Worm (Caenorhabditis elegans) whole organism, late embryonic: ENCODE data around the gene cdh-8.

Experiments
- ahr-1 ChIP-seq: sonication (generic microtip); optimal IDR thresholded peaks from 2 replicates; lab custom pipeline; 2016; ENCODE audit warnings: missing genetic modification characterization, missing compliant biosample characterization
- ceh-2 ChIP-seq: sonication (generic microtip); optimal IDR thresholded peaks from 2 replicates; lab custom pipeline; 2016; ENCODE audit warnings: missing genotype, missing genetic modification characterization, missing compliant biosample characterization
- dmd-4 ChIP-seq: sonication (generic microtip); optimal IDR thresholded peaks from 2 replicates; lab custom pipeline; 2016; ENCODE audit warnings: borderline replicate concordance, missing genetic modification characterization, missing compliant biosample characterization
- elt-4 ChIP-seq: sonication (generic microtip); optimal IDR thresholded peaks from 2 replicates; lab custom pipeline; 2016; ENCODE audit warnings: missing genetic modification characterization, missing compliant biosample characterization
- fkh-10 ChIP-seq: fragments of 150-350 bp; optimal IDR thresholded peaks from 2 replicates; lab custom pipeline; 2014; ENCODE audit warnings: missing biosample characterization, missing genetic modification reagents, missing genetic modification characterization
- fkh-6 ChIP-seq: sonication (generic microtip); optimal IDR thresholded peaks from 2 replicates; lab custom pipeline; 2016; ENCODE audit warnings: missing genetic modification characterization, missing compliant biosample characterization
- hlh-30 ChIP-seq: sonication (generic microtip); optimal IDR thresholded peaks from 2 replicates; lab custom pipeline; 2017; ENCODE audit warnings: antibody characterized with exemption, missing genetic modification characterization, missing compliant biosample characterization; ENCODE audit not compliant: insufficient read depth
- nhr-11 ChIP-seq: fragments of 150-350 bp; optimal IDR thresholded peaks from 2 replicates; lab custom pipeline; 2014; ENCODE audit warnings: missing biosample characterization, missing genetic modification characterization
- pqm-1 ChIP-seq: sonication (generic microtip); optimal IDR thresholded peaks from 2 replicates; lab custom pipeline; 2016; ENCODE audit warnings: missing genetic modification characterization, missing compliant biosample characterization
- syd-9 ChIP-seq: sonication (generic microtip); optimal IDR thresholded peaks from 2 replicates; lab custom pipeline; 2016; ENCODE audit warnings: mild to moderate bottlenecking, missing genetic modification characterization, moderate library complexity, missing compliant biosample characterization
- unc-86 ChIP-seq: sonication (generic microtip); optimal IDR thresholded peaks from 2 replicates; lab custom pipeline; 2016; ENCODE audit warnings: missing genetic modification characterization, missing compliant biosample characterization

DNA sequence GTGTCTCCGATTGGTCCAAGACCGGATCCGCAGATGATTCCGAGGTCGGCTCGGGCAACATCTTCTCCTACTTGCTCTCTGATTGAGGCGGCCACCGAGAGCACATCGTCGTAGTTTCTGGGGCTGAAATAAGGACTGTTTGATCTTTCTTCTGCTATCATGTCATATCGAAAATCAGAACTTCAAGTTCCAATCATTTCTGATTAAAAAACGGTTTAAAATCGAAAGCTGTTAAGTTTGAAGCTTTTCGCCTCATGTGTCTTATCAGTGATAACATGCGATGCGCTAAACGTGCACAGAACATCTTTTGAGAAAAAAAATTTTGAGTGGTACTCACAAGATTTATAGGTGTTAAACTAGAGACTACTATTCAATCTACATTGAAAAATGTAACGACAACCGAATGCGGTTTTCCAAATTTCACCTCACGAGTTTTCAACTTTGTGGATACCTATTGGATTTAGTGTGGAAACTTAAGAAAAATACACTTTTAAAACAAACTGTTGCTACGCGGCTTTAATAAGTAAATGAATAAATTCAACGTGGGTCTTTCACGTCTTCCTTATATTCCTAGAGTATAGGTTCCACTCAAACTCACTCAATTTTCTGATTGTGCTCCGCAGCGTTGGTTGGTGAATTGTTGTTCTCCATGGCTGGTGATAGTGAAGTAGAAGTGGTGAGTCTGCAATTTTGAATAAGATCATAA lies 45.5 kb upstream of the cdh-8 start:
- TF ChIP-seq unc-86 (no peak), elt-4 (tag; lab: Kevin White, UChicago) (no peak), syd-9 (tag; lab: Kevin White, UChicago) (no peak), pqm-1 (tag; lab: Kevin White, UChicago) (no peak), fkh-6 (tag; lab: Kevin White, UChicago) (no peak), ceh-2 (tag; lab: Kevin White, UChicago) (no peak), ahr-1 (tag; lab: Kevin White, UChicago) (no peak), hlh-30 (tag; lab: Kevin White, UChicago) (no peak), fkh-10 (GFP tag; lab: Kevin White, UChicago) (no peak), nhr-11 (tag; lab: Kevin White, UChicago) (no peak), dmd-4 (tag; lab: Kevin White, UChicago) (no peak)
